Worm (Caenorhabditis elegans) whole organism, L4 larva: ENCODE measurements around the gene T20F7.3.

Experiments
- F37D6.2 ChIP-seq: sonication (generic microtip); optimal IDR thresholded peaks from 2 replicates; lab custom pipeline; 2016; ENCODE audit warnings: mild to moderate bottlenecking, missing genetic modification characterization, missing compliant biosample characterization
- T26A8.4 ChIP-seq: fragments of 200-800 bp; sonication (Bioruptor generic); IDR thresholded peaks from 2 replicates; pipeline ENCODE4 v1.3.6; 2022; ENCODE audit warnings: missing genetic modification characterization, missing compliant biosample characterization
- Y48G9A.11 ChIP-seq: fragments of 200-800 bp; sonication (Bioruptor generic); IDR thresholded peaks from 2 replicates; pipeline ENCODE4 v1.3.6; 2022; ENCODE audit warnings: missing genetic modification reagents, missing genetic modification characterization, missing compliant biosample characterization
- Y5F2A.4 ChIP-seq: fragments of 200-800 bp; sonication (Bioruptor generic); optimal IDR thresholded peaks from 2 replicates; lab custom pipeline; 2018; ENCODE audit warnings: mild to moderate bottlenecking, missing genetic modification characterization, missing compliant biosample characterization
- ZK546.5 ChIP-seq, 2 experiments: sonication (generic microtip); optimal IDR thresholded peaks; 2 replicates each; lab custom pipeline; 2017; ENCODE audit warnings: missing biosample characterization in 2 of 2, missing genetic modification characterization in 2 of 2
- aha-1 ChIP-seq: fragments of 150-350 bp; peaks from one replicate; lab custom pipeline; 2014; ENCODE audit warnings: missing biosample characterization, missing genetic modification characterization
- ama-1 ChIP-seq: fragments of 150-350 bp; optimal IDR thresholded peaks from 2 replicates; lab custom pipeline; 2014; ENCODE audit warnings: inconsistent platforms, mixed read lengths
- arid-1 ChIP-seq: fragments of 200-800 bp; sonication (Bioruptor generic); conservative IDR thresholded peaks from 2 replicates; pipeline ENCODE4 v1.3.6; 2022; ENCODE audit warnings: missing genetic modification reagents, missing genetic modification characterization, missing compliant biosample characterization
- ceh-20 ChIP-seq: fragments of 200-800 bp; sonication (Bioruptor generic); IDR thresholded peaks from 2 replicates; pipeline ENCODE4 v1.3.6; 2022; ENCODE audit warnings: missing genetic modification reagents, missing genetic modification characterization, missing compliant biosample characterization
- ceh-32 ChIP-seq: sonication (generic microtip); optimal IDR thresholded peaks from 2 replicates; lab custom pipeline; 2016; ENCODE audit warnings: mild to moderate bottlenecking, missing genetic modification characterization, missing compliant biosample characterization; ENCODE audit not compliant: poor library complexity
- ceh-44 ChIP-seq: fragments of 200-800 bp; sonication (Bioruptor generic); IDR thresholded peaks from 2 replicates; pipeline ENCODE4 v1.3.6; 2022; ENCODE audit warnings: missing genetic modification reagents, missing genetic modification characterization, missing compliant biosample characterization
- ceh-62 ChIP-seq: sonication (generic microtip); optimal IDR thresholded peaks from 2 replicates; lab custom pipeline; 2017; ENCODE audit warnings: missing biosample characterization, missing genetic modification characterization
- ceh-82 ChIP-seq: sonication (generic microtip); optimal IDR thresholded peaks from 2 replicates; lab custom pipeline; 2017; ENCODE audit warnings: missing biosample characterization, missing genetic modification characterization
- ces-1 ChIP-seq: fragments of 150-350 bp; sonication (generic microtip); optimal IDR thresholded peaks from 4 replicates; lab custom pipeline; 2014; ENCODE audit warnings: missing biosample characterization, missing genetic modification reagents, missing genetic modification characterization
- ctbp-1 ChIP-seq: fragments of 200-800 bp; sonication (Bioruptor generic); IDR thresholded peaks from 2 replicates; pipeline ENCODE4 v1.3.6; 2022; ENCODE audit warnings: missing genetic modification reagents, missing genetic modification characterization, missing compliant biosample characterization
- daf-16 ChIP-seq, 3 experiments: sonication (generic microtip); optimal IDR thresholded peaks; 2 replicates each; lab custom pipeline; 2016 to 2017; ENCODE audit warnings: missing genetic modification characterization in 3 of 3, missing genetic modification reagents in 3 of 3, mild to moderate bottlenecking in 2 of 3, missing compliant biosample characterization in 2 of 3, missing biosample characterization in 1 of 3, moderate library complexity in 1 of 3
- dmd-6 ChIP-seq: fragments of 200-800 bp; sonication (Bioruptor generic); IDR thresholded peaks from 2 replicates; pipeline ENCODE4 v1.3.6; 2022; ENCODE audit warnings: missing genetic modification reagents, missing genetic modification characterization, missing compliant biosample characterization
- dpl-1 ChIP-seq: fragments of 150-350 bp; optimal IDR thresholded peaks from 2 replicates; lab custom pipeline; 2014; ENCODE audit warnings: missing biosample characterization, missing genetic modification reagents, missing genetic modification characterization
- dve-1 ChIP-seq: sonication (generic microtip); optimal IDR thresholded peaks from 2 replicates; lab custom pipeline; 2017; ENCODE audit warnings: antibody characterized with exemption, mild to moderate bottlenecking, missing genetic modification characterization, missing compliant biosample characterization; ENCODE audit not compliant: insufficient read depth
- egl-43 ChIP-seq: fragments of 200-800 bp; sonication (Bioruptor generic); IDR thresholded peaks from 2 replicates; pipeline ENCODE4 v1.3.6; 2022; ENCODE audit warnings: missing genetic modification reagents, missing genetic modification characterization, missing compliant biosample characterization
- hlh-11 ChIP-seq: fragments of 200-800 bp; sonication (Bioruptor generic); optimal IDR thresholded peaks from 2 replicates; lab custom pipeline; 2018; ENCODE audit warnings: mild to moderate bottlenecking, missing genetic modification characterization, missing compliant biosample characterization
- hlh-30 ChIP-seq: sonication (generic microtip); optimal IDR thresholded peaks from 2 replicates; lab custom pipeline; 2017; ENCODE audit warnings: antibody characterized with exemption, mild to moderate bottlenecking, missing genetic modification characterization, missing compliant biosample characterization; ENCODE audit not compliant: insufficient read depth
- hmg-1.1 ChIP-seq: fragments of 200-800 bp; sonication (Bioruptor generic); IDR thresholded peaks from 2 replicates; pipeline ENCODE4 v1.3.6; 2022; ENCODE audit warnings: missing genetic modification reagents, missing genetic modification characterization, missing compliant biosample characterization
- lin-13 ChIP-seq: fragments of 150-350 bp; optimal IDR thresholded peaks from 2 replicates; lab custom pipeline; 2014; ENCODE audit warnings: missing biosample characterization, missing genetic modification reagents, missing genetic modification characterization
- lin-29 ChIP-seq: fragments of 200-800 bp; sonication (Bioruptor generic); IDR thresholded peaks from 2 replicates; pipeline ENCODE4 v1.3.6; 2022; ENCODE audit warnings: missing genetic modification reagents, missing genetic modification characterization, missing compliant biosample characterization
- madf-9 ChIP-seq: fragments of 200-800 bp; sonication (Bioruptor generic); conservative IDR thresholded peaks from 2 replicates; pipeline ENCODE4 v1.3.6; 2022; ENCODE audit warnings: missing genetic modification reagents, missing genetic modification characterization, missing compliant biosample characterization
- mdl-1 ChIP-seq, 2 experiments: fragments of 150-350 bp in 1 of 2; sonication (generic microtip) in 1 of 2; optimal IDR thresholded peaks; 2 replicates each; lab custom pipeline; 2014 to 2017; ENCODE audit warnings: missing biosample characterization in 2 of 2, missing genetic modification characterization in 2 of 2
- mdt-29 ChIP-seq: fragments of 200-800 bp; sonication (Bioruptor generic); IDR thresholded peaks from 2 replicates; pipeline ENCODE4 v1.3.6; 2022; ENCODE audit warnings: missing genetic modification reagents, missing genetic modification characterization, missing compliant biosample characterization
- mes-2 ChIP-seq: sonication (generic microtip); optimal IDR thresholded peaks from 2 replicates; lab custom pipeline; 2016; ENCODE audit warnings: missing genotype, mild to moderate bottlenecking, missing genetic modification characterization, missing compliant biosample characterization; ENCODE audit not compliant: poor library complexity, severe bottlenecking
- mxl-3 ChIP-seq: fragments of 200-800 bp; sonication (Bioruptor generic); optimal IDR thresholded peaks from 2 replicates; lab custom pipeline; 2018; ENCODE audit warnings: mild to moderate bottlenecking, missing genetic modification characterization, missing compliant biosample characterization
- nhr-102 ChIP-seq: sonication (generic microtip); optimal IDR thresholded peaks from 2 replicates; lab custom pipeline; 2016; ENCODE audit warnings: mild to moderate bottlenecking, missing genetic modification characterization, moderate library complexity, missing compliant biosample characterization
- nhr-25 ChIP-seq: sonication (generic microtip); optimal IDR thresholded peaks from 2 replicates; lab custom pipeline; 2017; ENCODE audit warnings: missing genetic modification characterization, mild to moderate bottlenecking, missing compliant biosample characterization, antibody characterized with exemption, moderate library complexity, borderline replicate concordance; ENCODE audit not compliant: insufficient read depth
- nhr-28 ChIP-seq: fragments of 150-350 bp; optimal IDR thresholded peaks from 2 replicates; lab custom pipeline; 2014; ENCODE audit warnings: missing biosample characterization, missing genetic modification characterization
- nhr-42 ChIP-seq: fragments of 200-800 bp; sonication (Bioruptor generic); IDR thresholded peaks from 2 replicates; pipeline ENCODE4 v1.3.6; 2022; ENCODE audit warnings: missing genetic modification characterization, missing compliant biosample characterization
- nhr-48 ChIP-seq: sonication (generic microtip); optimal IDR thresholded peaks from 2 replicates; lab custom pipeline; 2016; ENCODE audit warnings: mild to moderate bottlenecking, missing genetic modification characterization, missing compliant biosample characterization
- nhr-6 ChIP-seq: fragments of 150-350 bp; optimal IDR thresholded peaks from 2 replicates; lab custom pipeline; 2014; ENCODE audit warnings: missing biosample characterization, missing genetic modification characterization
- nhr-77 ChIP-seq: fragments of 150-350 bp; optimal IDR thresholded peaks from 2 replicates; lab custom pipeline; 2014; ENCODE audit warnings: missing biosample characterization, missing genetic modification characterization
- pha-4 ChIP-seq, 2 experiments: fragments of 150-350 bp in 1 of 2; fragments of 200-800 bp in 1 of 2; sonication (Bioruptor generic) in 1 of 2; IDR thresholded peaks in 1 of 2; optimal IDR thresholded peaks in 1 of 2; 2 replicates each; pipeline versions ENCODE4 v1.3.6 to Lab custom; 2014 to 2022; ENCODE audit warnings: missing genetic modification characterization in 2 of 2, missing genetic modification reagents in 2 of 2, missing biosample characterization in 1 of 2, missing compliant biosample characterization in 1 of 2
- rbr-2 ChIP-seq: sonication (generic microtip); optimal IDR thresholded peaks from 2 replicates; lab custom pipeline; 2016; ENCODE audit warnings: missing genotype, missing genetic modification characterization, missing compliant biosample characterization
- set-16 ChIP-seq: fragments of 200-800 bp; sonication (Bioruptor generic); IDR thresholded peaks from 2 replicates; pipeline ENCODE4 v1.3.6; 2022; ENCODE audit warnings: missing genetic modification reagents, missing genetic modification characterization, missing compliant biosample characterization
- skn-1 ChIP-seq: fragments of 150-350 bp; optimal IDR thresholded peaks from 2 replicates; lab custom pipeline; 2014; ENCODE audit warnings: missing biosample characterization, missing genetic modification characterization
- snpc-4 ChIP-seq: fragments of 150-350 bp; optimal IDR thresholded peaks from 2 replicates; lab custom pipeline; 2014; ENCODE audit warnings: missing biosample characterization, missing genetic modification characterization
- spr-3 ChIP-seq: fragments of 200-800 bp; sonication (Bioruptor generic); optimal IDR thresholded peaks from 2 replicates; lab custom pipeline; 2018; ENCODE audit warnings: mild to moderate bottlenecking, missing genetic modification characterization, missing compliant biosample characterization
- tag-97 ChIP-seq: fragments of 200-800 bp; sonication (Bioruptor generic); IDR thresholded peaks from 2 replicates; pipeline ENCODE4 v1.3.6; 2022; ENCODE audit warnings: missing genetic modification characterization, missing compliant biosample characterization
- tra-1 ChIP-seq: fragments of 200-800 bp; sonication (Bioruptor generic); IDR thresholded peaks from 2 replicates; pipeline ENCODE4 v1.3.6; 2022; ENCODE audit warnings: missing genetic modification reagents, missing genetic modification characterization, missing compliant biosample characterization
- zfp-2 ChIP-seq: sonication (generic microtip); optimal IDR thresholded peaks from 2 replicates; lab custom pipeline; 2016; ENCODE audit warnings: mild to moderate bottlenecking, missing genetic modification characterization, missing compliant biosample characterization
- zip-11 ChIP-seq: fragments of 200-800 bp; sonication (Bioruptor generic); IDR thresholded peaks from 2 replicates; pipeline ENCODE4 v1.3.6; 2022; ENCODE audit warnings: missing genetic modification characterization, missing compliant biosample characterization

Gene T20F7.3

ce11 chrX:16871355-16871754 is 11.2 kb downstream of the T20F7.3 start (continued):
- no peak for TF ChIP-seq Y48G9A.11 (GFP tag; lab: Robert Waterston, UW)
- no peak for TF ChIP-seq skn-1 (tag; lab: Kevin White, UChicago)
- no peak for TF ChIP-seq tag-97 (GFP tag; lab: Robert Waterston, UW)
- no peak for TF ChIP-seq Y5F2A.4 (GFP tag; lab: Kevin White, UChicago)
- TF ChIP-seq lin-13, result no peak
- TF ChIP-seq nhr-25 (tag; lab: Kevin White, UChicago), result no peak

ce11 chrX:16872446-16872962 is 12.3 kb downstream of the T20F7.3 start, which contains the start of gene T20F7.1:
Gene T20F7.1 (plus strand): TSS chrX:16872912.
- TF ChIP-seq ceh-62 (tag; lab: Kevin White, UChicago), result no peak
- no peak for TF ChIP-seq dve-1 (tag; lab: Kevin White, UChicago)
- TF ChIP-seq T26A8.4, result 0 out of 2 replicates have a peak, but pooled peaks have one; percentile 24
- no peak for TF ChIP-seq nhr-48
- no peak for TF ChIP-seq madf-9 (GFP tag; lab: Robert Waterston, UW)
- TF ChIP-seq F37D6.2, result peak; percentile 16
- TF ChIP-seq ZK546.5 (tag; optimal IDR thresholded peaks at IDR 0.05; lab: Kevin White, UChicago), result no peak
- TF ChIP-seq ceh-32 (tag; lab: Kevin White, UChicago), result no peak
- TF ChIP-seq spr-3 (GFP tag; lab: Kevin White, UChicago), result no peak
- TF ChIP-seq mdt-29 (GFP tag; lab: Robert Waterston, UW), result no peak
- peak; percentile 42; the same call in 1 of the 2 replicates for TF ChIP-seq tra-1 (GFP tag; lab: Robert Waterston, UW)
- peak; percentile 86 for TF ChIP-seq hlh-11 (tag; lab: Kevin White, UChicago)
- TF ChIP-seq hlh-30 (tag; lab: Kevin White, UChicago), result peak; percentile 84
- TF ChIP-seq ama-1 (lab: Kevin White, UChicago), result no peak
- no peak for TF ChIP-seq ces-1
- TF ChIP-seq zip-11 (GFP tag; lab: Robert Waterston, UW), result no peak
- TF ChIP-seq pha-4 (GFP tag; IDR thresholded peaks at IDR 0.05; lab: Robert Waterston, UW), result no peak
- peak; percentile 30 for TF ChIP-seq pha-4 (tag; optimal IDR thresholded peaks at IDR 0.05; lab: Kevin White, UChicago)
- peak; percentile 21 to 67 for TF ChIP-seq mdl-1 (tag; optimal IDR thresholded peaks at IDR 0.05; lab: Kevin White, UChicago)
- no peak for TF ChIP-seq ceh-82
- no peak for TF ChIP-seq nhr-77 (tag; lab: Kevin White, UChicago)
- 0 out of 2 replicates have a peak, but pooled peaks have one; percentile 45 for TF ChIP-seq arid-1 (GFP tag; lab: Robert Waterston, UW)
- 0 out of 2 replicates have a peak, but pooled peaks have one; percentile 10 for TF ChIP-seq set-16 (GFP tag; lab: Robert Waterston, UW)
- peak; percentile 82 for TF ChIP-seq aha-1 (tag; lab: Kevin White, UChicago)
- peak; percentile 17 for TF ChIP-seq nhr-6 (tag; lab: Kevin White, UChicago)
- peak; percentile 43 for TF ChIP-seq dpl-1 (GFP tag; lab: Kevin White, UChicago)
- TF ChIP-seq egl-43 (GFP tag; lab: Robert Waterston, UW), result no peak
- 0 out of 2 replicates have a peak, but pooled peaks have one; percentile 56 for TF ChIP-seq ceh-20 (GFP tag; lab: Robert Waterston, UW)
- no peak for TF ChIP-seq snpc-4 (tag; lab: Kevin White, UChicago)
- TF ChIP-seq zfp-2 (tag; lab: Kevin White, UChicago), result no peak
- peak; percentile 73 for TF ChIP-seq dmd-6 (GFP tag; lab: Robert Waterston, UW)
- peak; percentile 60 for TF ChIP-seq nhr-28 (tag; lab: Kevin White, UChicago)
- peak; percentile 62 for TF ChIP-seq mxl-3
- peak; percentile 84 for TF ChIP-seq mes-2 (tag; lab: Kevin White, UChicago)
- no peak for TF ChIP-seq ctbp-1 (GFP tag; lab: Robert Waterston, UW)
- TF ChIP-seq rbr-2, result peak; percentile 79
- no peak for TF ChIP-seq lin-29 (GFP tag; lab: Robert Waterston, UW)
- peak; percentile 6 for TF ChIP-seq nhr-102 (tag; lab: Kevin White, UChicago)
- TF ChIP-seq ceh-44 (GFP tag; lab: Robert Waterston, UW), result no peak
- TF ChIP-seq hmg-1.1 (GFP tag; lab: Robert Waterston, UW), result peak; percentile 90
- TF ChIP-seq tag-97 (GFP tag; lab: Robert Waterston, UW), result no peak
- peak in 1 of 2 experiments; percentile 87 for TF ChIP-seq daf-16 (GFP tag; optimal IDR thresholded peaks at IDR 0.05; lab: Kevin White, UChicago)
- peak; percentile 84 for TF ChIP-seq daf-16 (tag; optimal IDR thresholded peaks at IDR 0.05; lab: Kevin White, UChicago)
- TF ChIP-seq nhr-42, result no peak
